Worm (Caenorhabditis elegans) whole organism, L2 larva: ENCODE data around the gene pfk-1.2.

Experiments
- aly-2 ChIP-seq: fragments of 150-350 bp; optimal IDR thresholded peaks from 2 replicates; lab custom pipeline; 2014; ENCODE audit warnings: missing biosample characterization, missing genetic modification characterization
- blmp-1 ChIP-seq: sonication (generic microtip); optimal IDR thresholded peaks from 2 replicates; lab custom pipeline; 2017; ENCODE audit warnings: missing genetic modification characterization, mild to moderate bottlenecking, missing compliant biosample characterization, antibody characterized with exemption, moderate library complexity; ENCODE audit not compliant: insufficient read depth
- elt-3 ChIP-seq: sonication (generic microtip); optimal IDR thresholded peaks from 2 replicates; lab custom pipeline; 2017; ENCODE audit warnings: missing biosample characterization, missing genetic modification characterization
- lsy-2 ChIP-seq, 2 experiments: fragments of 150-350 bp in 1 of 2; sonication (generic microtip) in 1 of 2; optimal IDR thresholded peaks; 2 replicates each; lab custom pipeline; 2014 to 2017; ENCODE audit warnings: missing biosample characterization in 2 of 2, missing genetic modification characterization in 2 of 2
- nhr-10 ChIP-seq: sonication (generic microtip); optimal IDR thresholded peaks from 2 replicates; lab custom pipeline; 2017; ENCODE audit warnings: missing biosample characterization, missing genetic modification characterization

- TF ChIP-seq lsy-2 (tag; optimal IDR thresholded peaks at IDR 0.05; lab: Kevin White, UChicago) (no peak), elt-3 (no peak), aly-2 (no peak), blmp-1 (tag; lab: Kevin White, UChicago) (no peak), nhr-10 (tag; lab: Kevin White, UChicago) (no peak)
Measured at ce11 chrV:9582594-9583322, 51.2 kb downstream of the pfk-1.2 start, which contains the start of gene rtfo-1.
